Worm (Caenorhabditis elegans): ENCODE results near the gene pqn-10.

Gene pqn-10

ce11 chrIII:6527902-6528301, at the start of gene pqn-10:
Gene pqn-10 (plus strand): TSS chrIII:6528202.
- no peak for TF ChIP-seq unc-62 (GFP tag; optimal IDR thresholded peaks at IDR 0.05)

DNA sequence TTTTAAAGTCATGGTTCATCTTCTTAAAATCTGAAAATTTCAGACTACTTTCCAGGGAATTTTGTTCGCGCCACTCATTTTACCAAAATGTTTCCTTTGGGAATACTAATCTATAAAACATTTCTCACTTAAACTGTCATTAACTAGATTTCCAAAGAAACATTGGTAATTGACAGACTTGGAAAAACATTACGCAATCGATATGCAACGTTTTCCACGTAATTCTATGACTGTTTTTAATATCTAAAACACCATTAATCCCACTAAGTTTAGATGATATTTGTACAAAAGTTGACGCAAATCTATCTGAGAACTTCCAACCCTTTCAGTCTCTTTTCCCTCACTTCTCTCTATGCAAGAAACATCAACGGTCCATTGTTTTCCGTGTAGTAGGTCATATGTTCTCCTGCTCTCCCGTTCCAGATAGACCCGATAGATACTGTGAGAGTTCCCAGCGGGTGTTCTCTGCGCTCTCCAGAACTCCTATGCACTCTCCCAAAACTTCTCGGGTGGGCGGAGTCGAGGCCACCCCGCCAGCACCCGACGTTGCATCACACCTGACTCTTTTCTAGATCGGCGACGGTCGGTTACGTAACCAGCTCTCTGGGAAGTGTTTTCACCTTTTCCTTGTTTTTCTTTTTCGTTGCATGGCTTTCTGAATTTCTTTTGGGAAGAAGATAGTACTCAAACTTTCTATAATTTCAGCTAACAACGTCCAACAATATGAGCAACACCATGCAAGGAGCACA, 49.6 kb upstream of the pqn-10 start, which contains the start of gene zip-8:
Gene zip-8, plus strand, starts transcription at position 700 of the 749 bp plus-strand sequence.
- TF ChIP-seq unc-62 (GFP tag; optimal IDR thresholded peaks at IDR 0.05) = no peak

- no peak for TF ChIP-seq unc-62 (GFP tag; optimal IDR thresholded peaks at IDR 0.05)
Measured at ce11 chrIII:6479439-6479838, 48.6 kb upstream of the pqn-10 start.

ce11 chrIII:6482918-6483317, 45.1 kb upstream of the pqn-10 start, which contains the start of gene chtb-2:
Gene chtb-2 (plus strand): TSS chrIII:6483218.
- no peak for TF ChIP-seq unc-62 (GFP tag; optimal IDR thresholded peaks at IDR 0.05)

DNA sequence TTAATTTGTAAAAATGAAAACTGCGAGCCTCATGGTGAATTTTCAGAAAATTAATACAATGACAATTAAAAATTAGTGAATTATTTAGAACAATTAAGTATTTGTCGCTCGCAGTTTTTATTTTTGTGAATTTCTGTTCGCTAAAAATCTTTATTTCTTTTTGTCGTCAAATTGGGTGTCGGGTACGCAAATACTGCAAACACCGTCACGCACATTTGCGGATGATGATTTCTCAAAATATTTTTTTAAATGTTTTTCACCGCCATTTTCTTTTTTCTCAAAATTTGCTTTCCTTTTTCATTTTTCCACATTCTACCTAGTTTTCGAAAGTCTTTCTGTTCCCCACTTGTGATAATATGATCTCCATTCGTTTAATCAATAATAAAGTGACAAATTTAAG, 39.1 kb upstream of the pqn-10 start:
- no peak for TF ChIP-seq unc-62 (GFP tag; optimal IDR thresholded peaks at IDR 0.05)

DNA sequence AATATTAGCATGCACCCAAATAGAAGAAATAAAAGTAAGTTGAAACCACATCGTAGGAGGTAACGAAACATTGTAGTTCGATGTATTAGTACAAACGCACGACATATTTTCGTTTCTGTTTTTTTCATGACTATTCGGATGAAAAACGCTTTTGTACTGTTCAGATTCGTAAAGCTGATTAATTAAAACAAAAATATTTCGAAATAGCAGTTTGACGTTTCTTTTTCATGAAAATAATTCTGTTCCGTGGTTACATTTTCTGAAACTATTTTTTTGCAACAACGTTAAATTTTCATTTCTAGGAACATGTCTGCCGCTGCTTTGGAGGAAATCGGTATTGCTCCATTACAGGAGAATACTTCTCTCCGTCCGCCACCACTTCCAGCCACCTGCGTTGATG, 38.5 kb upstream of the pqn-10 start, which contains the start of gene rpt-3:
Gene rpt-3, plus strand, starts transcription at position 301 of the 400 bp plus-strand sequence.
- no peak for TF ChIP-seq unc-62 (GFP tag; optimal IDR thresholded peaks at IDR 0.05)

- TF ChIP-seq unc-62 (GFP tag; optimal IDR thresholded peaks at IDR 0.05) = no peak
Measured at ce11 chrIII:6490989-6491388, 37.0 kb upstream of the pqn-10 start.

DNA sequence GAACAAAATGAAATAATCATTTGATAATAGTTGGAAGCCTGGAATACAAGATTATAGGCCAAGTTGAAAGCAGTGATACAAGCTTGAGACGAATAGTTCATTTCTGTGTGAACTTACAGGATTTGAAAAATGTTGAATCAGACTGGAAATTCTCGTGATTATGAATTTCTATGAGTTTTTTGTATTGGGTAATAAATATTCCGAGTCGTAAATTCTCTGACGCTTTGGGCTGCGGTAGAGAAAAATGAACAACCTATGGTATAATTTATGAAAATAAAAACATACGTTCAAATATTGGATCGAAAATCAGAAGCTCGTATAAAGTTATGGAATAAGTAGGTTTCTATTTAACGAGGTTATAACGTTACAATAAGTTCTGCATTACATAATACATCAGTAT, 35.2 kb upstream of the pqn-10 start, which contains the start of gene srb-11:
Gene srb-11, minus strand, starts transcription at position 101 of the 400 bp plus-strand sequence.
- no peak for TF ChIP-seq unc-62 (GFP tag; optimal IDR thresholded peaks at IDR 0.05)

DNA sequence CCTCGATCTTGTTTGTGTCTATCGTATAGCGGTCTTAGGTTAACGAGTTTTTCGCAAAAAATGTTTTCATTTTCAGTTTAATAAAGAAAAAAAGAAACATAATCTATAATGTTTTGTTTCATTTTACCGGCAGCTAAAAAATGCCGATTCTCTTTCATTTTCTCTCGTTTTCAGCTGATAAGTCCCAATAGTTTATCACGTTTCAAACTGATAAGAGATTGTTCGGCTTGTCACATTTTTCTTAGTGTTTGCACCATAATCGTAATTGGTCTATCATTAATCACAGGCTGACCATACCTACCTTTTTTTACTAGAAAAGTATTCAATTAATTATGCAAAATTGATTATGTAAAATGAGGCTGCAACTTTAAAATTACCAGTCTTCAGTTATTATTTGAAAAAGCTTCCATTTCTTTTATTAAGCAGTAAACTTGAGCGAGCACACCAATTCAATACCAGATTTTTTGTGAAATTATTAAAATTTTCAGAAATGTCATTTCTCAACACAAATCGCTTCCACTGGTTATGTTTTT, 32.7 kb upstream of the pqn-10 start, which contains the start of gene F23F12.13:
Gene F23F12.13, plus strand, starts transcription at position 483 of the 533 bp plus-strand sequence.
- TF ChIP-seq unc-62 (GFP tag; optimal IDR thresholded peaks at IDR 0.05) = no peak

- no peak for TF ChIP-seq unc-62 (GFP tag; optimal IDR thresholded peaks at IDR 0.05)
Measured at ce11 chrIII:6498176-6498575, 29.8 kb upstream of the pqn-10 start, which contains the start of gene sdz-15. Gene sdz-15 (plus strand): TSS chrIII:6498476.

DNA sequence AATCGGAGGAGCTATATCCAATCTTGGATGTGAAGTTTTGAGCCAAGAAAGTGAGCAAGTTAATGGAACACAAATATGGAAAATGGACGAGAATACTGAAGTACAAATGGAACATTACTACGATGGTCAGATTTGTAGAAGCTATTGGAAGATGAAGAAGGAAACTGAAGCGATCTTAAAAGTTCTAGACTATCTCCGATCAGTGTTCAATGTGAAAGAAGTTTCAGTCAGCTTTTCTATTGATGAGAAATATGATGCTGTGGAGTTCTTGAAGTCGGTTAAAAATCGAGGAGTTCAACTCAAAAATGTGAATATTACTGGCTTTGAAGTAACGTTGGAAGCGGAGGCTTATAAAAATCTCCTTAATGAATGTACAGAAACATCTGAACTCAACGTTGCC, 28.9 kb upstream of the pqn-10 start:
- TF ChIP-seq unc-62 (GFP tag; optimal IDR thresholded peaks at IDR 0.05) = no peak

ce11 chrIII:6500032-6500564, 27.9 kb upstream of the pqn-10 start, which contains the start of gene F23F12.3:
Gene F23F12.3 (plus strand): TSS chrIII:6500514.
- no peak for TF ChIP-seq unc-62 (GFP tag; optimal IDR thresholded peaks at IDR 0.05)

- TF ChIP-seq unc-62 (GFP tag; optimal IDR thresholded peaks at IDR 0.05) = no peak
Measured at ce11 chrIII:6507832-6508231, 20.2 kb upstream of the pqn-10 start, which contains the start of gene F23F12.12. Gene F23F12.12 (plus strand): TSS chrIII:6508132.

DNA sequence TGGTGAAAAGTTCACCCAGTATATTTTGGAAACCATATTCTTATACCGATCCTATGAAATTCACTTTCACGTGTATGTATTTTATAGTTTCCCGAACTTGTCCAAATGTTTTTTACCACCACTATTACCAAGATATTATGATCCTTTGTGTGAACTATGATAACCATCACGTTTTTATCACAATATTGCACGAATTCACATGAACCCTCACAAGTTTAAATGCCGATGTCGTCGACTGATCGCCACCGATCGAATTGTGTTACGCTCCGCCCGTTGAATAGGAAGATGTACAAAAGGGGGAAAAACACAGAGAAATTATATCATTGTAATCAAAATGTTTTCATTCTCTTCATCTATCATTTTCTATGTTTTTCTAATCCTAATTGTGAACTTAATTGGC, 19.7 kb upstream of the pqn-10 start:
- no peak for TF ChIP-seq unc-62 (GFP tag; optimal IDR thresholded peaks at IDR 0.05)

DNA sequence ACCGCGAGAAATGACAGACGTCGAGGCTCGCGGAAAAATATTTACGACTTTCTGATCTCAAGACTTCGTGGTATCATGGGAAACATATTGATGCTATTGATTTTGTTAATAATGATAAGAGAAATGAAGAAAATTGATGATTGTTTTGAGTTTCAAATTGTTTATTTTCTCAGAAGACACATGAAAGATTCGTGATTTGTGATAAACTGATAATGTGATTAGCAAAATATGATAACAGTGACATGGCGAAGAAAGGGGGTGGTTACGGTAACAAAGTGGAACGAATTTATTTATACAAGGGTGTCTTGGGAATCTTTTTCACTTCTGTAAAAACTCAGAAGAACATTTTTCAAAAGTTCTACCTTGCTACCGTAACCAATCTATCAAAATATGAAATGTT, 18.7 kb upstream of the pqn-10 start:
- no peak for TF ChIP-seq unc-62 (GFP tag; optimal IDR thresholded peaks at IDR 0.05)

- TF ChIP-seq unc-62 (GFP tag; optimal IDR thresholded peaks at IDR 0.05) = no peak
Measured at ce11 chrIII:6514673-6515072, 13.3 kb upstream of the pqn-10 start, which contains the start of gene acr-5. Gene acr-5 (minus strand): TSS chrIII:6514773.

Data from whole organism, dauer.